Fruit fly (Drosophila melanogaster): ENCODE measurements around the gene CG34376.
A peak's percentile ranks its signal among the peaks of the same experiment; 100 is the strongest.

Gene CG34376

DNA sequence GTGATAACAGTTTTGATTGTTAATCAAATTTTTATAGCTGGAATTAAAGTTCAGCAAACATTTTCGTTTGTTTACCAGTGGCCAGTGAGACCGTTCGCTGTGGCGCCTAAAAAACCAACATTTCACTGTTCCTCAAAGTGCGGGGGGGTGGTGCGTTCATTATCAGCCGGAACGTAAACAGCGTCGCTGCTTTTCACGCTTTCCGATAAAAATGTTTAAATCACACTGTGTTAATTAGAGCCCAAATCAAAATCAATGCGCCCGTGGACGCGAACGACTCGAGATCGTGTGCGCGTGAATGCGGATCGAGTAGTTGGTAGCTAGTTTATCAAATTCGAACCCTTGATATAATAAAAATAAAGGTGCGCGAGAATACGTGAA, at the start of gene CG34376:
TSS of gene CG34376 (plus strand) at position 226 of the 381 bp plus-strand sequence.
- peak; percentile 28 for TF ChIP-seq noc (tag; optimal IDR thresholded peaks at IDR 0.05)

DNA sequence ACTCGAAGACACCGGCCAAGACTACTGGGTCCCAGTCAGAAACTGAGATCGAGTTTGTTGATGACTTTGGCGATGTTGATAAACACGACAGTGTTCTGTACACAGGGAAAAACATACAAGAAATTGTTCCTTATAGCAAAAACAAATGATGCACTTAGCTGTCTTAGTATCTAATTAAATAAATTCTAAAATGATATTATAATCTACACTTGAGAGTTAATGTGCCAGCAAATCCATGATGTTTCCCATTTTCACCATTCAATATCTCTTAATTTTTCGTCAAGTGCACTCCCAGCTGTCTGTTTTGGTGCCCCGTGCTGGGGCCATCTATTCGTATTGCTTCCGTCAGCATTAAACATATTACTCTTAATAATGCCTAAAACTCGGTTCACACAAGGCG, 47.7 kb upstream of the CG34376 start:
- no peak for TF ChIP-seq noc (tag; optimal IDR thresholded peaks at IDR 0.05)

DNA sequence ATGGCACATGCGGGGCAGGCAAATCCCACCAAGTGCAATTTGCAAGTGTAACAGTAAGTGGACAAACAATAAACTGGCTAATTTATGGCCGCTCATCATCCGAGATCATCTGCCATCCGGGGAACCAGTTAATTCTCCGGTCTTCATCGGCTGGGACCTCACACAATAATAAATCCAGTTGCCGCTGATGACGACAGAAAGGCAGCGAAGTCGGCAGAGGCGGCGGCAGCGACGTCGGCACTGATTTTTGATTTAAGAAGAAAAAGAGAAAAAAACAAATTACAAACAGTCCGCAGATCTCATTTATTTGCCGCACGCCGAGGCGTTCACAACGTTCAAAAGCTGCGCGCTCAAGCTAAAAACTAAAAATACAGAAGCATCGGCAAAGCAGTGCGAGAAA, 45.5 kb upstream of the CG34376 start, which contains the start of gene CG13856:
TSS of gene CG13856 (plus strand) at position 301 of the 400 bp plus-strand sequence.
- no peak for TF ChIP-seq noc (tag; optimal IDR thresholded peaks at IDR 0.05)

- TF ChIP-seq noc (tag; optimal IDR thresholded peaks at IDR 0.05): no peak
Observed at dm6 chr3R:22405639-22406038, 42.3 kb upstream of the CG34376 start, which contains the start of gene CG13855. TSS of gene CG13855 (plus strand) at chr3R:22405939.

- peak; percentile 66 for TF ChIP-seq noc (tag; optimal IDR thresholded peaks at IDR 0.05)
Observed at dm6 chr3R:22410537-22411360, 37.1 kb upstream of the CG34376 start, which contains the start of the genes CG13850 and lqfR. TSS of gene CG13850 (minus strand) at chr3R:22410915. TSS of gene lqfR (plus strand) at chr3R:22411301.

- TF ChIP-seq noc (tag; optimal IDR thresholded peaks at IDR 0.05): peak; percentile 30
Observed at dm6 chr3R:22411879-22412587, 35.9 kb upstream of the CG34376 start.

- peak; percentile 9 for TF ChIP-seq noc (tag; optimal IDR thresholded peaks at IDR 0.05)
Observed at dm6 chr3R:22420911-22421310, 27.0 kb upstream of the CG34376 start, which contains the start of the genes Nop56 and mats. TSS of gene Nop56 (minus strand) at chr3R:22421068. TSS of gene mats (plus strand) at chr3R:22421161.

dm6 chr3R:22421618-22422017, 26.3 kb upstream of the CG34376 start:
- TF ChIP-seq noc (tag; optimal IDR thresholded peaks at IDR 0.05): peak; percentile 78

DNA sequence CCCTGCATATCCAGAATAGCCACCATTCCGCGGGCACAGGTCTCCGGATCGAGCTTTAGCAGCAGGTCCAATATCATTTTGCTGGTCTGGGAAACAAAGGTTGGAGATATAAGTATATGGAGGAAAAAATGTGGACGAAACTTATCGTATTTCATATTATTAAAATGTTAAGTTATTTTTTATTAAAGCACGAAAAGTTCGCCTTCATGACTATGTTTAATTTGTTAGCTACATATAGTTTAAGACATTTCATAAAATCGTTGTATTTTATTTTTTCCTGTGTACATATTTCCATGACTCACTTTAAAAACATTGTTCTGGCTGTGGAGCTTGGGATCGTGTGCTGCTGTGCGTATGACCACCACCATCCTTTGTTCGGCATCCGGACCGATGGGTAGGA, 23.9 kb upstream of the CG34376 start:
- no peak for TF ChIP-seq noc (tag; optimal IDR thresholded peaks at IDR 0.05)

- no peak for TF ChIP-seq noc (tag; optimal IDR thresholded peaks at IDR 0.05)
Observed at dm6 chr3R:22424602-22425190, 23.2 kb upstream of the CG34376 start, which contains the start of gene pinta. TSS of gene pinta (minus strand) at chr3R:22424929.

DNA sequence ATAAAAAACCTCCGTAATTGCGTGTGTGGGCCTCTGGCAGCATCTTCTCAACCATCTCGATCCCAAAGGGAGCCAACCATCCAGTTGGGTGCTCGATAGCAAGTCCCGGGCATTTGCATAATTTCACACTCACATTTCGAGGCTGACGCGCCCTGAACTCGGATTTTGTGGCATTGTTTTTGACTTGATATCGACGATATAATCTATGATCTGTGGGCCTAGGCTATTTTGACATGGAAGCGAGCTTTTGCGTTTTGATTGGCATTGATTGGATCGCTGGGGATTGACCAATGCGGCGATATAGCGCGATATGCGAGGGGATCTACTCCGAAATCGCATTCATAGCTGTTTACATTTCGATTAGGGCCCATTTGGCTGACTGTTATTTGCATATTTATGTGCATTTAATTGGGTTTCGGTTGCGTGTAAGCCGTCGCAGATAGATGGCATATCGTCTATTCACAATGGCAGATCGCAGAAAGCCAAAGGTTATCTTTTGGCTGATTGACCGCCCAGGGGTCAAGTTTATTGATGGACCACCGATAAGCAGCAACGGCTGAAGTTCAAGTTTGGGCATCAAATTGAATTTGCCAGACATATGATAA, 15.6 kb upstream of the CG34376 start:
- TF ChIP-seq noc (tag; optimal IDR thresholded peaks at IDR 0.05): no peak

DNA sequence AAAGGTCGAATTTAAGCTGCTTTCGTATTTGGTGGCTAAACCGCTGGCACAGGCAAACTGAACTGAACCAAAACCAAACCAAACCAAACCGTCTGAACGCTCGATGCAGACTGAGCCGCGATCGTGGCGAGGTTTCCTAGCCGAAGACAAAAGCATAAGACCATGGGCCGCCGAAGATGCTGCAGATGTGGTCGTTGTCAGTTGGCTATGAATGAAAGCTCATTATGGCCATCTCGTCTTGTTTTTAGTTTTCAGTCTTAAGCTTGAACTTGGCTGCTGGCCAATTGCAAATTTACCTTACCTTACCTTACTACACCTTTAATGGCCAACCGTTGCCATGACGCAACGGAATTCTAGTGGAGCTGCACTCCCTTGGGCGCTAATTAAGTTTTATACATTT, 11.8 kb upstream of the CG34376 start, which contains the start of gene CG13847:
TSS of gene CG13847 (minus strand) at position 101 of the 400 bp plus-strand sequence.
- TF ChIP-seq noc (tag; optimal IDR thresholded peaks at IDR 0.05): no peak

DNA sequence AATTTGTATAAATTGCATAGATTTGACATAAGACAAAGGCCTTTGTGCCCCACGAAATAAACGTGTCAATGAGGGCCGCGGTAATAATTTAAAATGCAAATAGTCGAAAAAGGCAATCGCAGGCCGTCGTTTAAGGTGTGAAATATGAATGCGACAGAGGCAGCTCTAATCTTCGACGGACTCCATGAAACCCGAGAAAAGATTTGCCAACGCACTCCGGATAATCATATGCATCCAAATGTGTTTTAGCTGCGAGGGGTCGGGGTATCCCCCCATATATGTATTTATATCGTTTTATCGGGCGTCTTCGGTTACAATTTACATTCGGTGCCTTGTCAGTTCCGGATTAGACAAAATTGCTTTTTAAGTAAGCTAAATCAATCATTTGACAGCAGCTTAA, 9.6 kb upstream of the CG34376 start:
- no peak for TF ChIP-seq noc (tag; optimal IDR thresholded peaks at IDR 0.05)

DNA sequence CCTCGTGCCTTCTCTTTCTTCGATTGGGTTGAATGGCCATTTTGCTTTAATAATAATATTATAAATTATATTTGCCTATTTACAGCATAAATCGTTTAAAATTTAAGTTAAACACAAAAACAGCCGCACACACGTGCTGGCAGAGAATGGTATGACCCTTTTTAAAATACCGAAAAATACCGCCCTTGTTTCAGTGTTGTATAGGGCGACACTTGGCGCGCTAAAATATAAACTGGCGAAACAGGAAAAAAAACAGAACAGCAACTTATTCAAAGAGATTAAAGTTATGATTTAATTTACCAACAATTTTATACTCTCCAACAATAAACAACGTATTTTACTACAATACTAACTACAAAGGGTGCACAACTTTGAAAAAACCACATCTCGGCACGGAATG, 1.4 kb upstream of the CG34376 start, which contains the start of gene CG12499:
TSS of gene CG12499 (minus strand) at position 95 of the 400 bp plus-strand sequence.
- no peak for TF ChIP-seq noc (tag; optimal IDR thresholded peaks at IDR 0.05)

- peak; percentile 35 for TF ChIP-seq noc (tag; optimal IDR thresholded peaks at IDR 0.05)
Observed at dm6 chr3R:22447195-22447873, 565 bp upstream of the CG34376 start, which contains the start of gene CG34288. TSS of gene CG34288 (minus strand) at chr3R:22447263.

Measured in whole organism, larva.